Fruit fly (Drosophila melanogaster) whole organism, embryonic: ENCODE measurements around the gene Jon66Cii.

ENCODE experiments used
- Bgb ChIP-seq: fragments of 200-800 bp; sonication (Bioruptor generic); IDR thresholded peaks from 2 replicates; pipeline ENCODE4 v1.3.6; 2022; ENCODE audit warnings: missing biosample characterization, missing genetic modification characterization; ENCODE audit not compliant: partially characterized antibody
- Bteb2 ChIP-seq: fragments of 200-800 bp; sonication (Bioruptor generic); optimal IDR thresholded peaks from 2 replicates; lab custom pipeline; 2016; ENCODE audit warnings: missing biosample characterization, missing genetic modification characterization
- CG10209 ChIP-seq: fragments of 200-800 bp; sonication (Bioruptor generic); optimal IDR thresholded peaks from 3 replicates; lab custom pipeline; 2017; ENCODE audit warnings: missing biosample characterization, mild to moderate bottlenecking, missing genetic modification characterization, missing genetic modification reagents
- CG11695 ChIP-seq: fragments of 200-800 bp; sonication (Bioruptor generic); IDR thresholded peaks from 3 replicates; pipeline ENCODE4 v1.3.6; 2022; ENCODE audit warnings: missing biosample characterization, missing genetic modification characterization
- CG12155 ChIP-seq: fragments of 200-800 bp; sonication (Bioruptor generic); optimal IDR thresholded peaks from 3 replicates; lab custom pipeline; 2016; ENCODE audit warnings: missing biosample characterization, missing genetic modification characterization
- CG14014 ChIP-seq: fragments of 200-800 bp; sonication (Bioruptor generic); IDR thresholded peaks from 2 replicates; pipeline ENCODE4 v1.3.6; 2022; ENCODE audit warnings: missing biosample characterization, missing genetic modification characterization
- CG14441 ChIP-seq: fragments of 200-800 bp; sonication (Bioruptor generic); IDR thresholded peaks from 2 replicates; pipeline ENCODE4 v1.3.6; 2022; ENCODE audit warnings: missing biosample characterization, missing genetic modification characterization
- CG15601 ChIP-seq: fragments of 200-800 bp; sonication (Bioruptor generic); optimal IDR thresholded peaks from 3 replicates; lab custom pipeline; 2019; ENCODE audit warnings: missing biosample characterization, mild to moderate bottlenecking, missing genetic modification characterization, moderate library complexity
- CG15696 ChIP-seq: fragments of 200-800 bp; sonication (Bioruptor generic); optimal IDR thresholded peaks from 2 replicates; lab custom pipeline; 2019; ENCODE audit warnings: missing biosample characterization, mild to moderate bottlenecking, missing genetic modification characterization, moderate library complexity
- CG17612 ChIP-seq: fragments of 200-800 bp; sonication (Bioruptor generic); IDR thresholded peaks from 2 replicates; pipeline ENCODE4 v1.3.6; 2022; ENCODE audit warnings: missing biosample characterization, missing genetic modification characterization
- CG30431 ChIP-seq: fragments of 200-800 bp; sonication (Bioruptor generic); optimal IDR thresholded peaks from 2 replicates; lab custom pipeline; 2017; ENCODE audit warnings: missing biosample characterization, missing genetic modification characterization
- CG31224 ChIP-seq: fragments of 200-800 bp; sonication (Bioruptor generic); IDR thresholded peaks from 2 replicates; pipeline ENCODE4 v1.3.6; 2022; ENCODE audit warnings: missing biosample characterization, missing genetic modification characterization
- CG3726 ChIP-seq: fragments of 200-800 bp; sonication (Bioruptor generic); IDR thresholded peaks from 3 replicates; pipeline ENCODE4, ENCODE4 v1.3.6; 2022; ENCODE audit warnings: missing biosample characterization, missing genetic modification characterization
- CG4328 ChIP-seq: fragments of 200-800 bp; sonication (Bioruptor generic); optimal IDR thresholded peaks from 3 replicates; lab custom pipeline; 2017; ENCODE audit warnings: missing biosample characterization, missing genetic modification reagents, missing genetic modification characterization
- CG4617 ChIP-seq: fragments of 200-800 bp; sonication (Bioruptor generic); optimal IDR thresholded peaks from 3 replicates; lab custom pipeline; 2016; ENCODE audit warnings: missing biosample characterization, missing genetic modification characterization, borderline replicate concordance
- CG4820 ChIP-seq: fragments of 200-800 bp; sonication (Bioruptor generic); optimal IDR thresholded peaks from 3 replicates; lab custom pipeline; 2016; ENCODE audit warnings: missing biosample characterization, missing genetic modification characterization
- CG6254 ChIP-seq: fragments of 200-800 bp; sonication (Bioruptor generic); optimal IDR thresholded peaks from 3 replicates; lab custom pipeline; 2017; ENCODE audit warnings: mild to moderate bottlenecking, missing biosample characterization, missing genetic modification reagents, missing genetic modification characterization
- CG6654 ChIP-seq: fragments of 200-800 bp; sonication (Bioruptor generic); optimal IDR thresholded peaks from 2 replicates; lab custom pipeline; 2017; ENCODE audit warnings: missing biosample characterization, mild to moderate bottlenecking, missing genetic modification characterization
- CG6689 ChIP-seq: fragments of 200-800 bp; sonication (Bioruptor generic); IDR thresholded peaks from 2 replicates; pipeline ENCODE4 v1.3.6; 2022; ENCODE audit warnings: missing biosample characterization, missing genetic modification characterization
- CG7745 ChIP-seq: fragments of 200-800 bp; sonication (Bioruptor generic); optimal IDR thresholded peaks from 2 replicates; lab custom pipeline; 2018; ENCODE audit warnings: missing biosample characterization, mild to moderate bottlenecking, missing genetic modification characterization, moderate library complexity
- CG9727 ChIP-seq: fragments of 200-800 bp; sonication (Bioruptor generic); optimal IDR thresholded peaks from 3 replicates; lab custom pipeline; 2017; ENCODE audit warnings: missing biosample characterization, mild to moderate bottlenecking, missing genetic modification characterization
- Dip3 ChIP-seq: fragments of 200-800 bp; sonication (Bioruptor generic); optimal IDR thresholded peaks from 3 replicates; lab custom pipeline; 2016; ENCODE audit warnings: missing biosample characterization, missing genetic modification characterization
- ERR ChIP-seq: fragments of 200-800 bp; sonication (Bioruptor generic); optimal IDR thresholded peaks from 2 replicates; lab custom pipeline; 2016; ENCODE audit warnings: missing biosample characterization, missing genetic modification characterization
- Elba2 ChIP-seq: fragments of 200-800 bp; sonication (Bioruptor generic); optimal IDR thresholded peaks from 3 replicates; lab custom pipeline; 2016; ENCODE audit warnings: missing biosample characterization, missing genetic modification characterization
- Lim3 ChIP-seq: fragments of 200-800 bp; sonication (Bioruptor generic); IDR thresholded peaks from 2 replicates; pipeline ENCODE4 v1.3.6; 2022; ENCODE audit warnings: missing biosample characterization, missing genetic modification characterization
- Neu2 ChIP-seq: fragments of 200-800 bp; sonication (Bioruptor generic); optimal IDR thresholded peaks from 3 replicates; lab custom pipeline; 2016; ENCODE audit warnings: missing biosample characterization, missing genetic modification characterization, borderline replicate concordance
- Oaz ChIP-seq: fragments of 200-800 bp; sonication (Bioruptor generic); IDR thresholded peaks from 2 replicates; pipeline ENCODE4 v1.3.6; 2022; ENCODE audit warnings: missing biosample characterization, missing genetic modification characterization
- Stat92E ChIP-seq, 3 experiments: fragments of >200 bp in 2 of 3; fragments of 200-800 bp in 1 of 3; sonication (Bioruptor generic) in 1 of 3; optimal IDR thresholded peaks; 2 replicates each; lab custom pipeline; 2017 to 2019; ENCODE audit warnings: missing biosample characterization in 3 of 3, missing genetic modification characterization in 3 of 3, mild to moderate bottlenecking in 1 of 3, moderate library complexity in 1 of 3
- Usf ChIP-seq: fragments of 200-800 bp; sonication (Bioruptor generic); optimal IDR thresholded peaks from 2 replicates; lab custom pipeline; 2017; ENCODE audit warnings: missing genotype, missing biosample characterization, missing genetic modification characterization
- abd-A ChIP-seq: fragments of 200-800 bp; sonication (Bioruptor generic); optimal IDR thresholded peaks from 3 replicates; lab custom pipeline; 2019; ENCODE audit warnings: missing biosample characterization, mild to moderate bottlenecking, missing genetic modification characterization, moderate library complexity
- da ChIP-seq: fragments of 200-800 bp; sonication (Bioruptor generic); optimal IDR thresholded peaks from 2 replicates; lab custom pipeline; 2016; ENCODE audit warnings: missing biosample characterization, missing genetic modification characterization
- dmrt99B ChIP-seq: fragments of 200-800 bp; sonication (Bioruptor generic); optimal IDR thresholded peaks from 2 replicates; lab custom pipeline; 2018; ENCODE audit warnings: missing biosample characterization, mild to moderate bottlenecking, missing genetic modification characterization, moderate library complexity
- eve ChIP-seq, 2 experiments: fragments of >200 bp; optimal IDR thresholded peaks; 2 replicates each; lab custom pipeline; 2017; ENCODE audit warnings: missing biosample characterization in 2 of 2, missing genetic modification characterization in 2 of 2
- fd102C ChIP-seq: fragments of 200-800 bp; sonication (Bioruptor generic); optimal IDR thresholded peaks from 2 replicates; lab custom pipeline; 2018; ENCODE audit warnings: missing biosample characterization, mild to moderate bottlenecking, missing genetic modification characterization, moderate library complexity
- fd3F ChIP-seq: fragments of 200-800 bp; sonication (Bioruptor generic); optimal IDR thresholded peaks from 2 replicates; lab custom pipeline; 2018; ENCODE audit warnings: missing biosample characterization, mild to moderate bottlenecking, missing genetic modification characterization, moderate library complexity
- fd96Cb ChIP-seq: fragments of 200-800 bp; sonication (Bioruptor generic); optimal IDR thresholded peaks from 2 replicates; lab custom pipeline; 2018; ENCODE audit warnings: missing biosample characterization, mild to moderate bottlenecking, missing genetic modification characterization, moderate library complexity
- fru ChIP-seq: fragments of >200 bp; optimal IDR thresholded peaks from 2 replicates; lab custom pipeline; 2017
- gcm ChIP-seq: fragments of 200-800 bp; sonication (Bioruptor generic); optimal IDR thresholded peaks from 2 replicates; lab custom pipeline; 2019; ENCODE audit warnings: missing biosample characterization, mild to moderate bottlenecking, missing genetic modification characterization, moderate library complexity
- gfzf ChIP-seq: fragments of 200-800 bp; sonication (Bioruptor generic); optimal IDR thresholded peaks from 2 replicates; lab custom pipeline; 2016; ENCODE audit warnings: missing biosample characterization, mild to moderate bottlenecking, missing genetic modification characterization, moderate library complexity
- jing ChIP-seq: fragments of 200-800 bp; sonication (Bioruptor generic); optimal IDR thresholded peaks from 2 replicates; lab custom pipeline; 2018; ENCODE audit warnings: missing biosample characterization, mild to moderate bottlenecking, missing genetic modification characterization
- kah ChIP-seq: fragments of 200-800 bp; sonication (Bioruptor generic); optimal IDR thresholded peaks from 2 replicates; lab custom pipeline; 2018; ENCODE audit warnings: missing biosample characterization, mild to moderate bottlenecking, missing genetic modification characterization
- kni ChIP-seq: fragments of 200-800 bp; sonication (Bioruptor generic); optimal IDR thresholded peaks from 3 replicates; lab custom pipeline; 2017; ENCODE audit warnings: mild to moderate bottlenecking, missing biosample characterization, missing genetic modification reagents, missing genetic modification characterization
- nom ChIP-seq: fragments of 200-800 bp; sonication (Bioruptor generic); optimal IDR thresholded peaks from 2 replicates; lab custom pipeline; 2017; ENCODE audit warnings: missing biosample characterization, missing genetic modification characterization, mild to moderate bottlenecking, moderate library complexity, missing genetic modification reagents
- oc ChIP-seq: fragments of 200-800 bp; sonication (Bioruptor generic); optimal IDR thresholded peaks from 2 replicates; lab custom pipeline; 2018; ENCODE audit warnings: missing biosample characterization, mild to moderate bottlenecking, missing genetic modification characterization, moderate library complexity
- onecut ChIP-seq: fragments of 200-800 bp; sonication (Bioruptor generic); IDR thresholded peaks from 2 replicates; pipeline ENCODE4 v1.3.6; 2022; ENCODE audit warnings: missing biosample characterization, missing genetic modification characterization
- run ChIP-seq: fragments of 200-800 bp; sonication (Bioruptor generic); optimal IDR thresholded peaks from 3 replicates; lab custom pipeline; 2018; ENCODE audit warnings: missing biosample characterization, mild to moderate bottlenecking, missing genetic modification characterization
- sens-2 ChIP-seq: fragments of 200-800 bp; sonication (Bioruptor generic); IDR thresholded peaks from 2 replicates; pipeline ENCODE4 v1.3.6; 2022; ENCODE audit warnings: missing biosample characterization, missing genetic modification characterization
- sisA ChIP-seq: fragments of 200-800 bp; sonication (Bioruptor generic); IDR thresholded peaks from 2 replicates; pipeline ENCODE4 v1.3.6; 2022; ENCODE audit warnings: missing biosample characterization, missing genetic modification characterization
- tin ChIP-seq: fragments of 200-800 bp; sonication (Bioruptor generic); optimal IDR thresholded peaks from 3 replicates; lab custom pipeline; 2016; ENCODE audit warnings: missing biosample characterization, missing genetic modification characterization
- tna ChIP-seq: fragments of 200-800 bp; sonication (Bioruptor generic); IDR thresholded peaks from 2 replicates; pipeline ENCODE4 v1.3.6; 2022; ENCODE audit warnings: missing biosample characterization, missing genetic modification characterization; ENCODE audit not compliant: partially characterized antibody
- toy ChIP-seq: fragments of 200-800 bp; sonication (Bioruptor generic); IDR thresholded peaks from 2 replicates; pipeline ENCODE4 v1.3.6; 2022; ENCODE audit warnings: missing biosample characterization, missing genetic modification characterization
- tx ChIP-seq: fragments of 200-800 bp; sonication (Bioruptor generic); optimal IDR thresholded peaks from 2 replicates; lab custom pipeline; 2016; ENCODE audit warnings: missing biosample characterization, missing genetic modification characterization

Jon66Cii gene

DNA sequence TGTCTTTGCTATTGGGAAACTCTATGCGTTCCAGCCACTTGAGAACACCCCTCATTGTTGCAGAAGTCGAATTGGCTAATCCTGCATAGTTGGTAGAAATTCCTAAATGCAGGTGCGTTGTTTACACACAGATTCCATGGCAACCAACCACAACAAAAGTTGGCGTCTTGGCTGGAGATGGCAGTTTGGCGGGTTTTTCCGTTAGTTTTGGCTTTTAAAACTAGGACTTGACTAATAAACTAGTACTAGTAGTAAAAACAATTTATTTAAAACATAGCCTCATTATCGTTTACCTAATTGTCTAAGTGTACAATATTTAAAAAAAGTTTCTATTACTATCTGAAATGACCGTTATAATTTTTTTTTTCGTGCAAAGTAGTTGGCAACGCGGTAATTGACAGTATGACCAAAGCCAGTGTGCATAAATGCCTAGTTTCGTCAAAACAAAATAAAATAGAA lies 18.0 kb upstream of the Jon66Cii start, which contains the start of gene Exo70 (continued):
- TF ChIP-seq CG15601 (tag; lab: Kevin White, UChicago) (no peak), CG9727 (GFP tag; lab: Kevin White, UChicago) (peak; percentile 4), fd102C (GFP tag; lab: Kevin White, UChicago) (no peak), CG11695 (GFP tag; lab: Robert Waterston, UW) (no peak), eve (GFP tag; optimal IDR thresholded peaks at IDR 0.05; lab: Kevin White, UChicago) (no peak), CG6254 (GFP tag; lab: Kevin White, UChicago) (no peak), Bteb2 (GFP tag; lab: Kevin White, UChicago) (no peak), Elba2 (peak; percentile 71), oc (no peak), Neu2 (GFP tag; lab: Kevin White, UChicago) (no peak), run (no peak), gcm (GFP tag; lab: Kevin White, UChicago) (no peak), nom (GFP tag; lab: Kevin White, UChicago) (no peak), kah (GFP tag; lab: Kevin White, UChicago) (peak; percentile 93), CG4617 (peak; percentile 48), Usf (GFP tag; lab: Kevin White, UChicago) (no peak), CG6689 (GFP tag; lab: Robert Waterston, UW) (no peak), kni (GFP tag; lab: Kevin White, UChicago) (no peak), onecut (GFP tag; lab: Robert Waterston, UW) (no peak), gfzf (GFP tag; lab: Kevin White, UChicago) (peak; percentile 76), CG17612 (GFP tag; lab: Robert Waterston, UW) (no peak), ERR (GFP tag; lab: Kevin White, UChicago) (no peak), jing (no peak), CG14014 (GFP tag; lab: Robert Waterston, UW) (no peak), toy (GFP tag; lab: Robert Waterston, UW) (no peak), CG4820 (GFP tag; lab: Kevin White, UChicago) (no peak), CG14441 (no peak), Lim3 (GFP tag; lab: Robert Waterston, UW) (no peak), CG15696 (no peak), sisA (GFP tag; lab: Robert Waterston, UW) (no peak), CG31224 (GFP tag; lab: Robert Waterston, UW) (no peak), dmrt99B (no peak), fd96Cb (tag; lab: Kevin White, UChicago) (no peak), CG30431 (no peak), Stat92E (GFP tag; optimal IDR thresholded peaks at IDR 0.05; lab: Kevin White, UChicago) (no peak), Oaz (GFP tag; lab: Robert Waterston, UW) (no peak), fru (lab: Kevin White, UChicago) (no peak), CG12155 (GFP tag; lab: Kevin White, UChicago) (peak; percentile 11), CG4328 (no peak), abd-A (tag; lab: Kevin White, UChicago) (no peak), sens-2 (GFP tag; lab: Robert Waterston, UW) (no peak), tna (no peak), tin (GFP tag; lab: Kevin White, UChicago) (no peak), tx (GFP tag; lab: Kevin White, UChicago) (no peak), da (no peak), Bgb (no peak), CG6654 (GFP tag; lab: Kevin White, UChicago) (no peak), Dip3 (GFP tag; lab: Kevin White, UChicago) (no peak), CG10209 (GFP tag; lab: Kevin White, UChicago) (no peak), CG7745 (no peak), CG3726 (GFP tag; lab: Robert Waterston, UW) (no peak), fd3F (GFP tag; lab: Kevin White, UChicago) (peak; percentile 19)
